Fruit fly (Drosophila melanogaster): ENCODE measurements around the gene U2af38.

The U2af38 gene

dm6 chr2L:294452-295362, at the start of gene U2af38, which contains the start of gene Stip1:
U2af38 (minus strand) TSS chr2L:294681.
Stip1 (plus strand) TSS chr2L:295122.
- TF ChIP-seq EcR (GFP tag; optimal IDR thresholded peaks at IDR 0.05) (peak; percentile 73 to 94), Dll (optimal IDR thresholded peaks at IDR 0.05) (no peak)

dm6 chr2L:332235-332634, 37.8 kb upstream of the U2af38 start, which contains the start of gene CG31921:
CG31921 (minus strand) TSS chr2L:332335.
- TF ChIP-seq CG8478 (optimal IDR thresholded peaks at IDR 0.05), result no peak

- TF ChIP-seq psq (optimal IDR thresholded peaks at IDR 0.05), result no peak
- TF ChIP-seq EcR (GFP tag; optimal IDR thresholded peaks at IDR 0.05), result no peak
- TF ChIP-seq CG8478 (optimal IDR thresholded peaks at IDR 0.05), result no peak
- no peak for TF ChIP-seq usp (GFP tag; optimal IDR thresholded peaks at IDR 0.05)
- no peak for TF ChIP-seq Dll (optimal IDR thresholded peaks at IDR 0.05)
- no peak for TF ChIP-seq pan (optimal IDR thresholded peaks at IDR 0.05)
These were observed 35.2 kb upstream of the U2af38 start, which contains the start of gene CG43755 for dm6 chr2L:329661-330060. CG43755 (minus strand) TSS chr2L:329761.

DNA sequence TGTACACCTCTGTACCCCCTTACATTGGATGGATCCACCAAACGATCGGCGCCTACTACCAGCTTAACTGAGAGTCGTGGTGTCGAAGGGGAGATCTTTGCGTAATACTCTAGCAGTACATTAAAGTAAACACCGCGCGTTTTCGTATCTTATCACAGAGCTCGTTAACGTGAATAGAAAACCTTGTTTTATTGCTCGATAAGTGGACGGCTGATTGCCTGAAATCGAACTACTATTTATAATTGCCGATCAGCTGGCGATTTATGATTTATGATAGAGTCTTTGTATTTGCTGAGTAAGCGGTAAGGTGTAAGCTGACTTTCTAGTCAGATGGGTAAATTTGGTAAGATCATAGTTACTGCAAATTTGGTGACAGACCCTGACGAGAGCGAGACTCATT, 28.4 kb upstream of the U2af38 start:
- TF ChIP-seq EcR (GFP tag; optimal IDR thresholded peaks at IDR 0.05) (no peak), usp (GFP tag; optimal IDR thresholded peaks at IDR 0.05) (no peak), pan (optimal IDR thresholded peaks at IDR 0.05) (no peak), psq (optimal IDR thresholded peaks at IDR 0.05) (no peak), Dll (optimal IDR thresholded peaks at IDR 0.05) (no peak), CG8478 (optimal IDR thresholded peaks at IDR 0.05) (no peak)

DNA sequence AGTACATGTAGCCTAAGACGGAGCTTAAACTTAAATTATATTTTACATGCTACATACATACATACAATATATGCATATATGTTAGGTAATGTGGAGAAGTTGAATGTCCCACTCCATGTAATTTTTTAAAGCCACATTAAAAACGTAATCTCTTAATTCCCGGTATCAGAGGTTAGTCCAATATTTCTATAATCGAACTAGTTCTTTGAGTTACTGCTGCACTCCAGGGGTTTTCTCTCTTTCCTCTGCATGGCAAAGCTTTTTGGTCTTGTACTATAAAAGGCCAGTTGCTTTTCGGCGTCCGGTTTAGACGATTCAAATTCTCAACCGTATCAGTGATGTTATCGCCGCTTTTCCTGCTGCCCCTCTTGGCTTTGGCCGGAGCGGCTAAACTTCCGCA, 27.3 kb upstream of the U2af38 start, which contains the start of gene CG33127:
Gene CG33127, plus strand, starts transcription at position 309 of the 400 bp plus-strand sequence.
- no peak for TF ChIP-seq usp (GFP tag; optimal IDR thresholded peaks at IDR 0.05)
- no peak for TF ChIP-seq CG8478 (optimal IDR thresholded peaks at IDR 0.05)
- no peak for TF ChIP-seq psq (optimal IDR thresholded peaks at IDR 0.05)
- no peak for TF ChIP-seq pan (optimal IDR thresholded peaks at IDR 0.05)
- TF ChIP-seq Dll (optimal IDR thresholded peaks at IDR 0.05), result no peak
- no peak for TF ChIP-seq EcR (GFP tag; optimal IDR thresholded peaks at IDR 0.05)

- no peak for TF ChIP-seq EcR (GFP tag; optimal IDR thresholded peaks at IDR 0.05)
- TF ChIP-seq psq (optimal IDR thresholded peaks at IDR 0.05), result no peak
- TF ChIP-seq CG8478 (optimal IDR thresholded peaks at IDR 0.05), result no peak
- no peak for TF ChIP-seq pan (optimal IDR thresholded peaks at IDR 0.05)
- TF ChIP-seq Dll (optimal IDR thresholded peaks at IDR 0.05), result no peak
- TF ChIP-seq usp (GFP tag; optimal IDR thresholded peaks at IDR 0.05), result no peak
These were observed 26.7 kb upstream of the U2af38 start, which contains the start of gene CG11911 for dm6 chr2L:321148-321547. CG11911 (minus strand) TSS chr2L:321248.

DNA sequence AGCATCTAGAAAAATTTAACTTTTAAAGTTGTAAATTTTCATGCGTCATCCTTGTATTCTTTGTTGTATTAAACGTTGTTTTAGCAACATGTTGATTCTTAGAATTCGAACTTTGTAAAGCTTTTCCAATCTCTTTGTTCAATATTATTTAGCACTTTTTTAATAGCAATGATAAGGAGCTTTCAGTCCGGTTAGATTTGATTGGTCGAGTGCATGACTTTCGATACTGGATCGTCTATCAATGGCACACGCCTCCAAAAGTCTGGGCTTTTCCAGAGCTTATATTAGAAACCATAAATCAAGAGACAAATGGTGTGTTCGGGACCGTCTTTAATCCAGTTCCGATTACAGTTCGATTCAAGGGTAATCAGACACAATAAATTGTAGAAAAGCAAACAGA, 25.3 kb upstream of the U2af38 start:
- no peak for TF ChIP-seq Dll (optimal IDR thresholded peaks at IDR 0.05)
- no peak for TF ChIP-seq EcR (GFP tag; optimal IDR thresholded peaks at IDR 0.05)
- TF ChIP-seq psq (optimal IDR thresholded peaks at IDR 0.05), result no peak
- TF ChIP-seq usp (GFP tag; optimal IDR thresholded peaks at IDR 0.05), result no peak
- TF ChIP-seq CG8478 (optimal IDR thresholded peaks at IDR 0.05), result no peak
- no peak for TF ChIP-seq pan (optimal IDR thresholded peaks at IDR 0.05)

dm6 chr2L:319159-319558, 24.7 kb upstream of the U2af38 start, which contains the start of gene CG11912:
CG11912 (minus strand) TSS chr2L:319259.
- TF ChIP-seq CG8478 (optimal IDR thresholded peaks at IDR 0.05) (no peak), Dll (optimal IDR thresholded peaks at IDR 0.05) (no peak), usp (GFP tag; optimal IDR thresholded peaks at IDR 0.05) (no peak), pan (optimal IDR thresholded peaks at IDR 0.05) (no peak), EcR (GFP tag; optimal IDR thresholded peaks at IDR 0.05) (no peak), psq (optimal IDR thresholded peaks at IDR 0.05) (no peak)

dm6 chr2L:309812-310431, 15.4 kb upstream of the U2af38 start:
- TF ChIP-seq usp (GFP tag; optimal IDR thresholded peaks at IDR 0.05), result no peak
- TF ChIP-seq psq (optimal IDR thresholded peaks at IDR 0.05), result no peak
- TF ChIP-seq Dll (optimal IDR thresholded peaks at IDR 0.05), result peak; percentile 11

- TF ChIP-seq usp (GFP tag; optimal IDR thresholded peaks at IDR 0.05), result no peak
- peak; percentile 73 for TF ChIP-seq pan (optimal IDR thresholded peaks at IDR 0.05)
These were observed 14.7 kb upstream of the U2af38 start for dm6 chr2L:309177-309576.

DNA sequence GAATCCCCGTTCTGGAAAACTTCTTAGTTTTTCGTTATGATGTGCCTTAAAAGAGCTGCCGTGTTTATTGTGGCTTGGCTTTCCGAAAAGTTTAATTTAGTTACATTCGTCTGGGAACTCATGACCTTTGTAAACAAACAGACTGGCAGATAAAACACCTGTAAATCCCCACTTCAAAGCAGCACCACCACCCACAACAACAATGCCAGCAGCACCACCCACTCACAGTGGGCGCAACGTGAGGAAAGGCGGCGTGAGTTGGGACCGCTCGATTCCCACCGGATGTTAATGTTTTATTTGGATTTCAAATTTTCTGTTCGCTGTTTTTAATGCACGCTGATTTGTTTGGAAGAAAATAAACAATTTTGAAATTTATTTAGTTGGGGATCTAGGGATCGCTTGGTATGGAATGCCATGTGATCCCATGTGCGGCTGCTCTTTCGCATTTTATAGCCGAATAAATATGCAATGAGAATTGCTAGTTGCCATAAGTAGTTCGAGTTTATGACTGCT, 13.8 kb upstream of the U2af38 start:
- no peak for TF ChIP-seq CG8478 (optimal IDR thresholded peaks at IDR 0.05)
- no peak for TF ChIP-seq Dll (optimal IDR thresholded peaks at IDR 0.05)
- TF ChIP-seq psq (optimal IDR thresholded peaks at IDR 0.05), result no peak
- TF ChIP-seq EcR (GFP tag; optimal IDR thresholded peaks at IDR 0.05), result no peak
- TF ChIP-seq pan (optimal IDR thresholded peaks at IDR 0.05), result no peak
- TF ChIP-seq usp (GFP tag; optimal IDR thresholded peaks at IDR 0.05), result no peak

DNA sequence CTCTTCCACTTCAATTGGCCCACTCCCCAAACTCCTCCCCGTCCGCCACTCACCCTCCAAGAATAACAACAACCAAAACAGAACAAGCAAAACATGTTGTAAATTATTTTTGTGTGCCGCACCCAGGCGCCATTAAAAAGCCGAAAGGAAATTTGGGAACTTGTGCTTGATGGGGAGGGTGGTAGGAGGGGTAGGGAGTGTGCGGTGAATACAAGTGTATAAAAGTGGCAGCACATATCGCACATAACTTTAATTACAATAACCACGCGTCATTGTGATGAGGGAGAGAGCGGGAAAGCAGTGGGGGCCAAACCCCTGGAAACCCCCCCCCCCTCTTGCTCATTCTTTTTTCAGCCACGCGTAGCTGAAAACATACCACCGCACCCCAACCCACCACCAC, 12.6 kb upstream of the U2af38 start:
- TF ChIP-seq EcR (GFP tag; optimal IDR thresholded peaks at IDR 0.05) (no peak), pan (optimal IDR thresholded peaks at IDR 0.05) (no peak), psq (optimal IDR thresholded peaks at IDR 0.05) (no peak), usp (GFP tag; optimal IDR thresholded peaks at IDR 0.05) (no peak), Dll (optimal IDR thresholded peaks at IDR 0.05) (no peak)
